Fruit fly (Drosophila melanogaster) whole organism, embryonic: ENCODE data around the gene GNBP1.

ENCODE experiments used
- Bdp1 ChIP-seq: fragments of 200-800 bp; sonication (Bioruptor generic); optimal IDR thresholded peaks from 3 replicates; lab custom pipeline; 2016; ENCODE audit warnings: missing biosample characterization, missing genetic modification characterization
- C15 ChIP-seq: fragments of 200-800 bp; sonication (Bioruptor generic); IDR thresholded peaks from 3 replicates; pipeline ENCODE4 v1.3.6; 2022; ENCODE audit warnings: missing biosample characterization, missing genetic modification characterization
- CG11504 ChIP-seq: fragments of 200-800 bp; sonication (Bioruptor generic); optimal IDR thresholded peaks from 3 replicates; lab custom pipeline; 2019; ENCODE audit warnings: missing biosample characterization, mild to moderate bottlenecking, missing genetic modification characterization, moderate library complexity
- CG14667 ChIP-seq: fragments of 200-800 bp; sonication (Bioruptor generic); IDR thresholded peaks from 2 replicates; pipeline ENCODE4 v1.3.6; 2022; ENCODE audit warnings: missing biosample characterization, missing genetic modification characterization
- CG15601 ChIP-seq: fragments of 200-800 bp; sonication (Bioruptor generic); optimal IDR thresholded peaks from 3 replicates; lab custom pipeline; 2019; ENCODE audit warnings: missing biosample characterization, mild to moderate bottlenecking, missing genetic modification characterization, moderate library complexity
- CG15696 ChIP-seq: fragments of 200-800 bp; sonication (Bioruptor generic); optimal IDR thresholded peaks from 2 replicates; lab custom pipeline; 2019; ENCODE audit warnings: missing biosample characterization, mild to moderate bottlenecking, missing genetic modification characterization, moderate library complexity
- CG18599 ChIP-seq: fragments of 200-800 bp; sonication (Bioruptor generic); optimal IDR thresholded peaks from 3 replicates; lab custom pipeline; 2017; ENCODE audit warnings: missing biosample characterization, missing genetic modification characterization, mild to moderate bottlenecking, moderate library complexity, missing genetic modification reagents
- CG2202 ChIP-seq: fragments of 200-800 bp; sonication (Bioruptor generic); optimal IDR thresholded peaks from 2 replicates; lab custom pipeline; 2018; ENCODE audit warnings: missing biosample characterization, mild to moderate bottlenecking, missing genetic modification characterization
- CG2875 ChIP-seq: fragments of 200-800 bp; sonication (Bioruptor generic); optimal IDR thresholded peaks from 2 replicates; lab custom pipeline; 2017; ENCODE audit warnings: missing biosample characterization, mild to moderate bottlenecking, missing genetic modification characterization, missing genetic modification reagents
- CG32772 ChIP-seq: fragments of 200-800 bp; sonication (Bioruptor generic); IDR thresholded peaks from 2 replicates; pipeline ENCODE4 v1.3.6; 2022; ENCODE audit warnings: missing biosample characterization, missing genetic modification characterization
- CG3995 ChIP-seq: fragments of 200-800 bp; sonication (Bioruptor generic); optimal IDR thresholded peaks from 3 replicates; lab custom pipeline; 2016; ENCODE audit warnings: missing biosample characterization, missing genetic modification characterization
- CG4820 ChIP-seq: fragments of 200-800 bp; sonication (Bioruptor generic); optimal IDR thresholded peaks from 3 replicates; lab custom pipeline; 2016; ENCODE audit warnings: missing biosample characterization, missing genetic modification characterization
- CG5245 ChIP-seq: fragments of 200-800 bp; sonication (Bioruptor generic); optimal IDR thresholded peaks from 3 replicates; lab custom pipeline; 2016; ENCODE audit warnings: missing biosample characterization, missing genetic modification characterization
- CG6254 ChIP-seq: fragments of 200-800 bp; sonication (Bioruptor generic); optimal IDR thresholded peaks from 3 replicates; lab custom pipeline; 2017; ENCODE audit warnings: mild to moderate bottlenecking, missing biosample characterization, missing genetic modification reagents, missing genetic modification characterization
- CG6791 ChIP-seq: fragments of 200-800 bp; sonication (Bioruptor generic); IDR thresholded peaks from 3 replicates; pipeline ENCODE4 v1.3.6; 2022; ENCODE audit warnings: missing biosample characterization, missing genetic modification characterization; ENCODE audit not compliant: partially characterized antibody
- CG7271 ChIP-seq: fragments of 200-800 bp; sonication (Bioruptor generic); optimal IDR thresholded peaks from 2 replicates; lab custom pipeline; 2018; ENCODE audit warnings: missing biosample characterization, mild to moderate bottlenecking, missing genetic modification characterization, moderate library complexity
- CG7372 ChIP-seq: fragments of 200-800 bp; sonication (Bioruptor generic); IDR thresholded peaks from 2 replicates; pipeline ENCODE4 v1.3.6; 2022; ENCODE audit warnings: missing biosample characterization, missing genetic modification characterization
- CG9609 ChIP-seq: fragments of 200-800 bp; sonication (Bioruptor generic); optimal IDR thresholded peaks from 3 replicates; lab custom pipeline; 2016; ENCODE audit warnings: missing biosample characterization, missing genetic modification characterization
- CG9876 ChIP-seq: fragments of 200-800 bp; sonication (Bioruptor generic); optimal IDR thresholded peaks from 2 replicates; lab custom pipeline; 2016; ENCODE audit warnings: missing biosample characterization, missing genetic modification characterization
- Camta ChIP-seq: fragments of 200-800 bp; sonication (Bioruptor generic); optimal IDR thresholded peaks from 2 replicates; lab custom pipeline; 2016; ENCODE audit warnings: missing biosample characterization, missing genetic modification characterization
- Dek ChIP-seq: fragments of 200-800 bp; sonication (Bioruptor generic); optimal IDR thresholded peaks from 3 replicates; lab custom pipeline; 2019; ENCODE audit warnings: missing biosample characterization, mild to moderate bottlenecking, missing genetic modification characterization, moderate library complexity
- Dll ChIP-seq: fragments of 200-800 bp; sonication (Bioruptor generic); IDR thresholded peaks from 4 replicates; pipeline ENCODE4 v1.3.6; 2022; ENCODE audit warnings: missing biosample characterization, missing genetic modification characterization; ENCODE audit not compliant: partially characterized antibody
- Drgx ChIP-seq: fragments of 200-800 bp; sonication (Bioruptor generic); IDR thresholded peaks from 2 replicates; pipeline ENCODE4 v1.3.6; 2022; ENCODE audit warnings: missing biosample characterization, missing genetic modification characterization
- Ets65A ChIP-seq: fragments of 200-800 bp; sonication (Bioruptor generic); peaks from one replicate; lab custom pipeline; 2016; ENCODE audit warnings: missing biosample characterization, missing genetic modification characterization
- Fer3 ChIP-seq: fragments of 200-800 bp; sonication (Bioruptor generic); optimal IDR thresholded peaks from 2 replicates; lab custom pipeline; 2018; ENCODE audit warnings: missing biosample characterization, mild to moderate bottlenecking, missing genetic modification characterization, moderate library complexity
- Gug ChIP-seq: fragments of 200-800 bp; sonication (Bioruptor generic); IDR thresholded peaks from 4 replicates; pipeline ENCODE4 v1.3.6; 2022; ENCODE audit warnings: missing biosample characterization, missing genetic modification characterization
- Hmr ChIP-seq: fragments of 200-800 bp; sonication (Bioruptor generic); optimal IDR thresholded peaks from 3 replicates; lab custom pipeline; 2017; ENCODE audit warnings: mild to moderate bottlenecking, missing biosample characterization, missing genetic modification reagents, missing genetic modification characterization
- Sin3A ChIP-seq: fragments of >200 bp; optimal IDR thresholded peaks from 2 replicates; lab custom pipeline; 2018
- Six4 ChIP-seq: fragments of 200-800 bp; sonication (Bioruptor generic); optimal IDR thresholded peaks from 2 replicates; lab custom pipeline; 2016; ENCODE audit warnings: missing biosample characterization, missing genetic modification characterization
- ase ChIP-seq: fragments of 200-800 bp; sonication (Bioruptor generic); IDR thresholded peaks from 3 replicates; pipeline ENCODE4 v1.3.6; 2022; ENCODE audit warnings: missing biosample characterization, missing genetic modification characterization
- br ChIP-seq: fragments of >200 bp; optimal IDR thresholded peaks from 2 replicates; lab custom pipeline; 2017
- ci ChIP-seq: fragments of 200-800 bp; sonication (Bioruptor generic); IDR thresholded peaks from 3 replicates; pipeline ENCODE4 v1.3.6; 2022; ENCODE audit warnings: missing biosample characterization, missing genetic modification characterization
- crc ChIP-seq: fragments of 200-800 bp; sonication (Bioruptor generic); optimal IDR thresholded peaks from 2 replicates; lab custom pipeline; 2016; ENCODE audit warnings: missing biosample characterization, missing genetic modification characterization
- dm ChIP-seq: fragments of 200-800 bp; sonication (Bioruptor generic); optimal IDR thresholded peaks from 3 replicates; lab custom pipeline; 2016; ENCODE audit warnings: missing biosample characterization, missing genetic modification characterization
- ftz-f1 ChIP-seq: fragments of 200-800 bp; sonication (Bioruptor generic); optimal IDR thresholded peaks from 2 replicates; lab custom pipeline; 2016; ENCODE audit warnings: missing biosample characterization, missing genetic modification characterization
- gsb-n ChIP-seq: fragments of 200-800 bp; sonication (Bioruptor generic); optimal IDR thresholded peaks from 3 replicates; lab custom pipeline; 2018; ENCODE audit warnings: missing biosample characterization, mild to moderate bottlenecking, missing genetic modification characterization
- hth ChIP-seq: fragments of >200 bp; optimal IDR thresholded peaks from 2 replicates; lab custom pipeline; 2017; ENCODE audit warnings: inconsistent platforms
- lbe ChIP-seq: fragments of 200-800 bp; sonication (Bioruptor generic); optimal IDR thresholded peaks from 2 replicates; lab custom pipeline; 2016; ENCODE audit warnings: missing biosample characterization, mild to moderate bottlenecking, missing genetic modification characterization
- lola ChIP-seq, 3 experiments: fragments of >200 bp in 2 of 3; fragments of 200-800 bp in 1 of 3; sonication (Bioruptor generic) in 1 of 3; optimal IDR thresholded peaks; 2 replicates each; lab custom pipeline; 2017 to 2019; ENCODE audit warnings: missing biosample characterization in 3 of 3, missing genetic modification characterization in 3 of 3, mild to moderate bottlenecking in 1 of 3, moderate library complexity in 1 of 3
- maf-S ChIP-seq: fragments of 200-800 bp; sonication (Bioruptor generic); optimal IDR thresholded peaks from 2 replicates; lab custom pipeline; 2016; ENCODE audit warnings: missing biosample characterization, missing genetic modification characterization
- org-1 ChIP-seq: fragments of 200-800 bp; sonication (Bioruptor generic); optimal IDR thresholded peaks from 2 replicates; lab custom pipeline; 2017; ENCODE audit warnings: missing biosample characterization, missing genetic modification characterization
- phol ChIP-seq: fragments of 200-800 bp; sonication (Bioruptor generic); optimal IDR thresholded peaks from 3 replicates; lab custom pipeline; 2018; ENCODE audit warnings: missing biosample characterization, mild to moderate bottlenecking, missing genetic modification characterization, moderate library complexity
- pnt ChIP-seq: fragments of 200-800 bp; sonication (Bioruptor generic); optimal IDR thresholded peaks from 3 replicates; lab custom pipeline; 2016; ENCODE audit warnings: missing biosample characterization, missing genetic modification characterization
- scrt ChIP-seq: fragments of 200-800 bp; sonication (Bioruptor generic); optimal IDR thresholded peaks from 2 replicates; lab custom pipeline; 2018; ENCODE audit warnings: missing biosample characterization, mild to moderate bottlenecking, missing genetic modification characterization, moderate library complexity
- sens ChIP-seq: fragments of 200-800 bp; sonication (Bioruptor generic); peaks from one replicate; lab custom pipeline; 2016; ENCODE audit warnings: missing biosample characterization, missing genetic modification characterization
- slp2 ChIP-seq: fragments of 200-800 bp; sonication (Bioruptor generic); optimal IDR thresholded peaks from 2 replicates; lab custom pipeline; 2016; ENCODE audit warnings: missing biosample characterization, missing genetic modification characterization
- so ChIP-seq: fragments of 200-800 bp; sonication (Bioruptor generic); IDR thresholded peaks from 3 replicates; pipeline ENCODE4 v1.3.6; 2022; ENCODE audit warnings: missing biosample characterization, missing genetic modification characterization
- sob ChIP-seq: fragments of 200-800 bp; sonication (Bioruptor generic); IDR thresholded peaks from 2 replicates; pipeline ENCODE4 v1.3.6; 2022; ENCODE audit warnings: missing biosample characterization, missing genetic modification characterization
- vnd ChIP-seq: fragments of 200-800 bp; sonication (Bioruptor generic); IDR thresholded peaks from 3 replicates; pipeline ENCODE4 v1.3.6; 2022; ENCODE audit warnings: missing biosample characterization, missing genetic modification characterization; ENCODE audit not compliant: partially characterized antibody
- vvl ChIP-seq: fragments of 200-800 bp; sonication (Bioruptor generic); IDR thresholded peaks from 2 replicates; pipeline ENCODE4 v1.3.6; 2022; ENCODE audit warnings: missing biosample characterization, missing genetic modification characterization
- zf30C ChIP-seq: fragments of 200-800 bp; sonication (Bioruptor generic); optimal IDR thresholded peaks from 3 replicates; lab custom pipeline; 2018; ENCODE audit warnings: missing biosample characterization, mild to moderate bottlenecking, missing genetic modification characterization

GNBP1 gene

dm6 chr3L:18675363-18675866, at the start of gene GNBP1, which contains the start of gene GNBP2 (continued):
- TF ChIP-seq Bdp1 (no peak), CG32772 (GFP tag; lab: Robert Waterston, UW) (no peak; the same call in 1 of the 2 replicates), ftz-f1 (GFP tag; lab: Kevin White, UChicago) (no peak), maf-S (GFP tag; lab: Kevin White, UChicago) (no peak), org-1 (GFP tag; lab: Kevin White, UChicago) (peak; percentile 16), pnt (GFP tag; lab: Kevin White, UChicago) (no peak), CG4820 (no peak), phol (peak; percentile 65), Sin3A (lab: Kevin White, UChicago) (no peak), so (GFP tag; lab: Robert Waterston, UW) (0 out of 3 replicates have a peak, but pooled peaks have one; percentile 31), lbe (GFP tag; lab: Kevin White, UChicago) (peak; percentile 79), CG6791 (no peak), CG18599 (GFP tag; lab: Kevin White, UChicago) (peak; percentile 63), CG2875 (no peak), CG9609 (GFP tag; lab: Kevin White, UChicago) (no peak), C15 (GFP tag; lab: Robert Waterston, UW) (peak; percentile 66; the same call in 2 of the 3 replicates), ci (GFP tag; lab: Robert Waterston, UW) (no peak), CG3995 (GFP tag; lab: Kevin White, UChicago) (no peak), Gug (GFP tag; lab: Robert Waterston, UW) (0 out of 4 replicates have a peak, but pooled peaks have one; percentile 21), Dek (peak; percentile 66), lola (GFP tag; optimal IDR thresholded peaks at IDR 0.05; lab: Kevin White, UChicago) (peak in 1 of 3 experiments; percentile 20), vvl (GFP tag; lab: Robert Waterston, UW) (peak; percentile 84), br (lab: Kevin White, UChicago) (no peak), Dll (GFP tag; lab: Robert Waterston, UW) (no peak), Six4 (GFP tag; lab: Kevin White, UChicago) (no peak), CG9876 (GFP tag; lab: Kevin White, UChicago) (no peak), CG6254 (GFP tag; lab: Kevin White, UChicago) (peak; percentile 18), Camta (no peak), hth (lab: Kevin White, UChicago) (no peak), CG5245 (GFP tag; lab: Kevin White, UChicago) (no peak)

dm6 chr3L:18626451-18627079, 49.0 kb upstream of the GNBP1 start:
- TF ChIP-seq sob (GFP tag; lab: Robert Waterston, UW), result no peak
- TF ChIP-seq CG15601 (tag; lab: Kevin White, UChicago), result peak; percentile 57
- TF ChIP-seq dm (GFP tag; lab: Kevin White, UChicago), result no peak
- no peak for TF ChIP-seq zf30C
- no peak for TF ChIP-seq scrt (GFP tag; lab: Kevin White, UChicago)
- no peak for TF ChIP-seq CG7372
- no peak for TF ChIP-seq CG2202 (tag; lab: Kevin White, UChicago)
- TF ChIP-seq ase (GFP tag; lab: Robert Waterston, UW), result no peak
- TF ChIP-seq CG15696 (tag; lab: Kevin White, UChicago), result no peak
- TF ChIP-seq sens (GFP tag; lab: Kevin White, UChicago), result peak; percentile 34
- TF ChIP-seq Drgx, result peak; percentile 49; the same call in 1 of the 2 replicates
- no peak for TF ChIP-seq Fer3
- TF ChIP-seq vnd (GFP tag; lab: Robert Waterston, UW), result no peak
- no peak for TF ChIP-seq Gug (GFP tag; lab: Robert Waterston, UW)
- TF ChIP-seq Ets65A, result peak; percentile 57
- no peak for TF ChIP-seq CG14667
- no peak for TF ChIP-seq CG11504 (tag; lab: Kevin White, UChicago)
- TF ChIP-seq Hmr, result no peak
- 0 out of 3 replicates have a peak, but pooled peaks have one; percentile 10 for TF ChIP-seq so (GFP tag; lab: Robert Waterston, UW)
- no peak for TF ChIP-seq gsb-n (tag; lab: Kevin White, UChicago)
- no peak for TF ChIP-seq CG7271
- no peak for TF ChIP-seq slp2 (GFP tag; lab: Kevin White, UChicago)
- TF ChIP-seq crc (GFP tag; lab: Kevin White, UChicago), result no peak
